Worm (Caenorhabditis elegans) whole organism, mixed stage, embryonic: ENCODE results near the gene B0273.1.

Source experiments
- lsy-2 ChIP-seq: fragments of 150-350 bp; optimal IDR thresholded peaks from 2 replicates; lab custom pipeline; 2014; ENCODE audit warnings: missing biosample characterization, missing genetic modification characterization
- nhr-76 ChIP-seq: sonication (generic microtip); optimal IDR thresholded peaks from 2 replicates; lab custom pipeline; 2017; ENCODE audit warnings: missing biosample characterization, missing genetic modification characterization
- snpc-4 ChIP-seq: fragments of 150-350 bp; optimal IDR thresholded peaks from 2 replicates; lab custom pipeline; 2014; ENCODE audit warnings: missing biosample characterization, missing genetic modification characterization
- ztf-11 ChIP-seq: fragments of 150-350 bp; optimal IDR thresholded peaks from 2 replicates; lab custom pipeline; 2014; ENCODE audit warnings: missing biosample characterization, missing genetic modification characterization

DNA sequence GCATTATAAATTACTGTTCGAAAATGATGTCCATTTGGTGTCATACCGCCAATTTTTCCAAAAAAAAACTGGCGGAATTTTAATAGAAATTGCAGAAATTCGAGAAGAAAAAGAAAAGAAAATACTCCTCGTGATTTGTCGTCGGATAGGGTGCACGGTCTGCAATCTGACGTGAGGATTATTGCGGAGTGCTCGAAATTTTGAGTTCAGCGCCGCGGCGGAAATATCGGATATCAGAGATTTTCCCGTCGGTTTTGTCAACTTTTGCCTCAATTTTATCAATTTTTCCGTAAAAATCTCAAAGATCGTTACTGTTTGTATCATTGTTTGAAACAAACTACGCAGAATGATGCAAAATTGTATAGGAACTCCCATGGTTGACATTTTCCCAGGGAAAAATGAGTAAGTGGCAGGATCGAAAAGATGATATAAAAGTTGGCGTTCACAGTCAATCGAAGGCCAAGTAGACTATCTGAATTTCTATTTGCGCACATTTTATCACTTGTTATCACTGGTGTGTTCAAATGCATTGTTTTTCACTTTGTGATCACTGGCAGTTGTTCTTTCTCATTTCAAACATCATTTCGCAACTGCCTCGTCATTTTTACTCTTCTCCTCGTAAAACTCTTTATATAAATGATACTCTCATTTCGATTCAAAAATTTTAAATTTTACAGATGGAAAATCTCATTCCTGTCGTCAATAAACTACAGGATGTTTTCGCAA lies 44.2 kb downstream of the B0273.1 start, which contains the start of the genes fem-1 and drp-1:
- TF ChIP-seq snpc-4 (tag; lab: Kevin White, UChicago) (no peak), ztf-11 (tag; lab: Kevin White, UChicago) (no peak), lsy-2 (tag; lab: Kevin White, UChicago) (no peak), nhr-76 (tag; lab: Kevin White, UChicago) (no peak)
